Worm (Caenorhabditis elegans) whole organism, L2 larva: ENCODE results near the gene F53B1.3.

ENCODE experiments used
- ama-1 ChIP-seq: fragments of 150-350 bp; optimal IDR thresholded peaks from 2 replicates; lab custom pipeline; 2018; ENCODE audit warnings: inconsistent platforms
- ceh-16 ChIP-seq: fragments of 150-350 bp; optimal IDR thresholded peaks from 2 replicates; lab custom pipeline; 2014; ENCODE audit warnings: missing biosample characterization, missing genetic modification characterization
- lin-39 ChIP-seq: fragments of 150-350 bp; optimal IDR thresholded peaks from 2 replicates; lab custom pipeline; 2014; ENCODE audit warnings: missing biosample characterization, missing genetic modification reagents, missing genetic modification characterization
- lsy-2 ChIP-seq, 2 experiments: fragments of 150-350 bp in 1 of 2; sonication (generic microtip) in 1 of 2; optimal IDR thresholded peaks; 2 replicates each; lab custom pipeline; 2014 to 2017; ENCODE audit warnings: missing biosample characterization in 2 of 2, missing genetic modification characterization in 2 of 2
- nhr-11 ChIP-seq: fragments of 150-350 bp; optimal IDR thresholded peaks from 2 replicates; lab custom pipeline; 2014; ENCODE audit warnings: missing biosample characterization, missing genetic modification characterization
- nhr-12 ChIP-seq: fragments of 150-350 bp; optimal IDR thresholded peaks from 2 replicates; lab custom pipeline; 2014; ENCODE audit warnings: missing biosample characterization, missing genetic modification characterization
- nhr-77 ChIP-seq: fragments of 150-350 bp; optimal IDR thresholded peaks from 2 replicates; lab custom pipeline; 2014; ENCODE audit warnings: missing biosample characterization, missing genetic modification characterization
- sem-4 ChIP-seq: fragments of 150-350 bp; optimal IDR thresholded peaks from 2 replicates; lab custom pipeline; 2014; ENCODE audit warnings: missing biosample characterization, missing genetic modification reagents, missing genetic modification characterization
- unc-62 ChIP-seq: fragments of 150-350 bp; optimal IDR thresholded peaks from 2 replicates; lab custom pipeline; 2014; ENCODE audit warnings: missing biosample characterization, missing genetic modification reagents, missing genetic modification characterization
- ztf-11 ChIP-seq: sonication (generic microtip); optimal IDR thresholded peaks from 2 replicates; lab custom pipeline; 2017; ENCODE audit warnings: missing biosample characterization, missing genetic modification characterization

ce11 chrX:2108182-2108581 is 2.8 kb downstream of the F53B1.3 start:
- TF ChIP-seq nhr-12 (tag; lab: Kevin White, UChicago) (no peak), ama-1 (lab: Kevin White, UChicago) (no peak), sem-4 (tag; lab: Kevin White, UChicago) (no peak), unc-62 (GFP tag; lab: Kevin White, UChicago) (no peak), nhr-77 (no peak), lsy-2 (tag; optimal IDR thresholded peaks at IDR 0.05; lab: Kevin White, UChicago) (no peak), lin-39 (no peak), ceh-16 (tag; lab: Kevin White, UChicago) (no peak), ztf-11 (no peak), nhr-11 (no peak)
